Fruit fly (Drosophila melanogaster): ENCODE measurements around the gene fws.

Gene fws

DNA sequence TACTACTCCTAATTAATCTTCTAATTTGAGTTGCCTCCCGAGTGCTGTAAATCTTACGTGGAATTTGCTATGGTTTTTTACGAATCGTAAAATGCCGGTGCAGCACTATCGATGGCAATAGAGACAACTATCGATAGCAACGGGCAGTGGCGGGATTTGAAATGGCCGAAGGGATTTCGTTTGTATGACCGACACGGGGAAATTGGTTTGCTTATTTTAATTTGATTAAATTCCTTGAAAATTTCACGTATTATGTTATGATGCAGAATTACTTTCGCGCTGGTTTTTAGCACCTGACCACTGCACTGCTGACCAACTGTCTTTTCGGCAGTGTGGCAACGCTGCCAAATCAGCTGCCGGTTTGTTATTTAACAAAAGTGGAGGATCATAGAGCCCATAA is 3.3 kb upstream of the fws start, which contains the start of the genes GCS2beta and CG5131 (continued):
- TF ChIP-seq chinmo (GFP tag; IDR thresholded peaks at IDR 0.05; ENCODE audit: partially characterized antibody): peak; percentile 82; the same call in 2 of the 4 replicates
- peak; percentile 87 for TF ChIP-seq jing (GFP tag; optimal IDR thresholded peaks at IDR 0.05)
- peak; percentile 97 for TF ChIP-seq CG34422 (GFP tag; IDR thresholded peaks at IDR 0.05)
- TF ChIP-seq Abd-B (GFP tag; optimal IDR thresholded peaks at IDR 0.05): peak; percentile 98
- 0 out of 3 replicates have a peak, but pooled peaks have one; percentile 68 for TF ChIP-seq gce (GFP tag; IDR thresholded peaks at IDR 0.05)
- TF ChIP-seq ems (GFP tag; optimal IDR thresholded peaks at IDR 0.05): peak; percentile 93
- TF ChIP-seq NC2α (GFP tag; optimal IDR thresholded peaks at IDR 0.05): peak; percentile 88
- TF ChIP-seq CG13287 (GFP tag; IDR thresholded peaks at IDR 0.05; ENCODE audit: partially characterized antibody): peak; percentile 96
- TF ChIP-seq Sin3A (optimal IDR thresholded peaks at IDR 0.05): peak; percentile 98
- peak; percentile 73 for TF ChIP-seq MTF-1 (GFP tag; optimal IDR thresholded peaks at IDR 0.05; ENCODE audit: borderline replicate concordance)
- TF ChIP-seq CG17912 (GFP tag; optimal IDR thresholded peaks at IDR 0.05): peak; percentile 49
- TF ChIP-seq CG12659 (GFP tag; optimal IDR thresholded peaks at IDR 0.05): peak; percentile 95
- TF ChIP-seq Hr39 (optimal IDR thresholded peaks at IDR 0.05): no peak
- TF ChIP-seq shn (GFP tag; optimal IDR thresholded peaks at IDR 0.05): peak; percentile 97
- TF ChIP-seq Xrp1 (GFP tag; IDR thresholded peaks at IDR 0.05): peak; percentile 92
- peak; percentile 78 for TF ChIP-seq CG10979 (tag; optimal IDR thresholded peaks at IDR 0.05)
- TF ChIP-seq ash1 (GFP tag; optimal IDR thresholded peaks at IDR 0.05): no peak
- TF ChIP-seq HmgD (GFP tag; optimal IDR thresholded peaks at IDR 0.05): peak; percentile 97
- TF ChIP-seq Deaf1 (tag; optimal IDR thresholded peaks at IDR 0.05): no peak
- peak; percentile 33 for TF ChIP-seq Vsx1 (GFP tag; optimal IDR thresholded peaks at IDR 0.05)
- TF ChIP-seq Hey (tag; optimal IDR thresholded peaks at IDR 0.05): peak; percentile 60
- peak; percentile 77 for TF ChIP-seq bbx (GFP tag; IDR thresholded peaks at IDR 0.05; ENCODE audit: partially characterized antibody)
- TF ChIP-seq bigmax (GFP tag; optimal IDR thresholded peaks at IDR 0.05): peak; percentile 31
- TF ChIP-seq sug (tag; optimal IDR thresholded peaks at IDR 0.05): peak; percentile 89
- TF ChIP-seq klu (GFP tag; IDR thresholded peaks at IDR 0.05): peak; percentile 93
- peak; percentile 81 for TF ChIP-seq CG12219 (GFP tag; optimal IDR thresholded peaks at IDR 0.05)
- TF ChIP-seq mld (GFP tag; IDR thresholded peaks at IDR 0.05; ENCODE audit: partially characterized antibody): peak; percentile 55; the same call in 1 of the 3 replicates
- peak; percentile 95 for TF ChIP-seq CG32772 (GFP tag; IDR thresholded peaks at IDR 0.05)
- peak; percentile 61 for TF ChIP-seq salm (tag; optimal IDR thresholded peaks at IDR 0.05)
- peak; percentile 86 for TF ChIP-seq CG2199 (GFP tag; IDR thresholded peaks at IDR 0.05)
- peak; percentile 75; the same call in 2 of the 3 replicates for TF ChIP-seq otp (GFP tag; IDR thresholded peaks at IDR 0.05)
- TF ChIP-seq CG11504 (tag; optimal IDR thresholded peaks at IDR 0.05): peak; percentile 85
- peak; percentile 73 for TF ChIP-seq CG17802 (tag; optimal IDR thresholded peaks at IDR 0.05)
- peak; percentile 97 for TF ChIP-seq CG1603 (tag; optimal IDR thresholded peaks at IDR 0.05)
- peak; percentile 88 for TF ChIP-seq disco-r (GFP tag; optimal IDR thresholded peaks at IDR 0.05)
- peak; percentile 92 for TF ChIP-seq rib (GFP tag; IDR thresholded peaks at IDR 0.05)
- peak; percentile 91 for TF ChIP-seq CG12391 (tag; optimal IDR thresholded peaks at IDR 0.05)
- TF ChIP-seq D (optimal IDR thresholded peaks at IDR 0.05): no peak
- peak; percentile 79 for TF ChIP-seq D (GFP tag; optimal IDR thresholded peaks at IDR 0.05)
- TF ChIP-seq schlank (tag; optimal IDR thresholded peaks at IDR 0.05): peak; percentile 87
- TF ChIP-seq CG15269 (tag; optimal IDR thresholded peaks at IDR 0.05): peak; percentile 89
- TF ChIP-seq H2.0 (GFP tag; IDR thresholded peaks at IDR 0.05): peak; percentile 93
- TF ChIP-seq tap (tag; optimal IDR thresholded peaks at IDR 0.05): peak; percentile 62
- peak; percentile 66 for TF ChIP-seq CG30020 (tag; optimal IDR thresholded peaks at IDR 0.05)
- peak; percentile 88 for TF ChIP-seq CG18619 (GFP tag; optimal IDR thresholded peaks at IDR 0.05)
- TF ChIP-seq HLH54F (GFP tag; optimal IDR thresholded peaks at IDR 0.05): peak; percentile 98
- TF ChIP-seq Mrtf (GFP tag; IDR thresholded peaks at IDR 0.05): peak; percentile 85
- TF ChIP-seq tin (GFP tag; optimal IDR thresholded peaks at IDR 0.05): peak; percentile 95
- peak; percentile 92 for TF ChIP-seq emc (GFP tag; optimal IDR thresholded peaks at IDR 0.05)
- TF ChIP-seq CG34376 (GFP tag; optimal IDR thresholded peaks at IDR 0.05): peak; percentile 60
- TF ChIP-seq CG9797 (GFP tag; optimal IDR thresholded peaks at IDR 0.05): peak; percentile 61

Measured in whole organism, embryonic.